Worm (Caenorhabditis elegans) whole organism, L4 larva: ENCODE results near the gene scc-1.

Experiments used
- F44E2.7 ChIP-seq: fragments of 200-800 bp; sonication (Bioruptor generic); IDR thresholded peaks from 2 replicates; pipeline ENCODE4 v2.1.2; 2022; ENCODE audit warnings: missing genetic modification characterization, missing compliant biosample characterization
- T20F7.1 ChIP-seq: fragments of 200-800 bp; sonication (Bioruptor generic); optimal IDR thresholded peaks from 2 replicates; lab custom pipeline; 2018; ENCODE audit warnings: mild to moderate bottlenecking, missing genetic modification characterization, missing compliant biosample characterization
- T26A8.4 ChIP-seq: fragments of 200-800 bp; sonication (Bioruptor generic); IDR thresholded peaks from 2 replicates; pipeline ENCODE4 v1.3.6; 2022; ENCODE audit warnings: missing genetic modification characterization, missing compliant biosample characterization
- Y75B8A.6 ChIP-seq: fragments of 200-800 bp; sonication (Bioruptor generic); IDR thresholded peaks from 2 replicates; pipeline ENCODE4 v1.3.6; 2022; ENCODE audit warnings: missing genetic modification reagents, missing genetic modification characterization, missing compliant biosample characterization
- aly-2 ChIP-seq: sonication (generic microtip); optimal IDR thresholded peaks from 2 replicates; lab custom pipeline; 2018; ENCODE audit warnings: missing biosample characterization, missing genetic modification characterization
- ceh-44 ChIP-seq: fragments of 200-800 bp; sonication (Bioruptor generic); IDR thresholded peaks from 2 replicates; pipeline ENCODE4 v1.3.6; 2022; ENCODE audit warnings: missing genetic modification reagents, missing genetic modification characterization, missing compliant biosample characterization
- cey-2 ChIP-seq: sonication (generic microtip); optimal IDR thresholded peaks from 3 replicates; lab custom pipeline; 2017; ENCODE audit warnings: missing genetic modification characterization, mild to moderate bottlenecking, missing compliant biosample characterization, antibody characterized with exemption, borderline replicate concordance; ENCODE audit not compliant: insufficient read depth
- daf-19 ChIP-seq: fragments of 200-800 bp; sonication (Bioruptor generic); conservative IDR thresholded peaks from 2 replicates; pipeline ENCODE4 v1.3.6; 2022; ENCODE audit warnings: missing genetic modification characterization, missing compliant biosample characterization
- dmd-6 ChIP-seq: fragments of 200-800 bp; sonication (Bioruptor generic); IDR thresholded peaks from 2 replicates; pipeline ENCODE4 v1.3.6; 2022; ENCODE audit warnings: missing genetic modification reagents, missing genetic modification characterization, missing compliant biosample characterization
- dmd-8 ChIP-seq: fragments of 200-800 bp; sonication (Bioruptor generic); IDR thresholded peaks from 2 replicates; pipeline ENCODE4 v1.3.6; 2022; ENCODE audit warnings: missing genetic modification characterization, missing compliant biosample characterization
- duxl-1 ChIP-seq: sonication (generic microtip); optimal IDR thresholded peaks from 2 replicates; lab custom pipeline; 2016; ENCODE audit warnings: mild to moderate bottlenecking, missing genetic modification characterization, moderate library complexity, missing compliant biosample characterization; ENCODE audit not compliant: poor library complexity
- fkh-10 ChIP-seq: fragments of 150-350 bp; optimal IDR thresholded peaks from 2 replicates; lab custom pipeline; 2014; ENCODE audit warnings: missing biosample characterization, missing genetic modification reagents, missing genetic modification characterization
- gei-8 ChIP-seq: fragments of 200-800 bp; sonication (Bioruptor generic); optimal IDR thresholded peaks from 2 replicates; lab custom pipeline; 2018; ENCODE audit warnings: mild to moderate bottlenecking, missing genetic modification characterization, missing compliant biosample characterization
- hif-1 ChIP-seq, 2 experiments: sonication (generic microtip); optimal IDR thresholded peaks; 2 replicates each; lab custom pipeline; 2016 to 2017; ENCODE audit warnings: missing compliant biosample characterization in 2 of 2, missing genetic modification characterization in 2 of 2, missing genetic modification reagents in 2 of 2, missing genotype in 2 of 2, mild to moderate bottlenecking in 1 of 2
- hlh-30 ChIP-seq: sonication (generic microtip); optimal IDR thresholded peaks from 2 replicates; lab custom pipeline; 2017; ENCODE audit warnings: antibody characterized with exemption, mild to moderate bottlenecking, missing genetic modification characterization, missing compliant biosample characterization; ENCODE audit not compliant: insufficient read depth
- lin-1 ChIP-seq: fragments of 200-800 bp; sonication (Bioruptor generic); IDR thresholded peaks from 2 replicates; pipeline ENCODE4 v1.3.6; 2022; ENCODE audit warnings: missing genetic modification reagents, missing genetic modification characterization, missing compliant biosample characterization
- lin-13 ChIP-seq: fragments of 150-350 bp; optimal IDR thresholded peaks from 2 replicates; lab custom pipeline; 2014; ENCODE audit warnings: missing biosample characterization, missing genetic modification reagents, missing genetic modification characterization
- lin-15B ChIP-seq: fragments of 150-350 bp; sonication (generic microtip); optimal IDR thresholded peaks from 3 replicates; lab custom pipeline; 2014; ENCODE audit warnings: missing biosample characterization, missing genetic modification characterization
- lin-38 ChIP-seq: fragments of 200-800 bp; sonication (Bioruptor generic); IDR thresholded peaks from 2 replicates; pipeline ENCODE4 v1.3.6; 2022; ENCODE audit warnings: missing genetic modification reagents, missing genetic modification characterization, missing compliant biosample characterization
- lin-39 ChIP-seq: fragments of 150-350 bp; optimal IDR thresholded peaks from 2 replicates; lab custom pipeline; 2014; ENCODE audit warnings: missing biosample characterization, missing genetic modification reagents, missing genetic modification characterization
- lsy-2 ChIP-seq, 2 experiments: fragments of 150-350 bp in 1 of 2; sonication (generic microtip) in 1 of 2; optimal IDR thresholded peaks; 2 replicates each; lab custom pipeline; 2014 to 2017; ENCODE audit warnings: missing biosample characterization in 2 of 2, missing genetic modification characterization in 2 of 2
- mep-1 ChIP-seq: fragments of 150-350 bp; sonication (generic microtip); optimal IDR thresholded peaks from 3 replicates; lab custom pipeline; 2014; ENCODE audit warnings: missing biosample characterization, missing genetic modification characterization
- mxl-2 ChIP-seq: fragments of 200-800 bp; sonication (Bioruptor generic); conservative IDR thresholded peaks from 2 replicates; pipeline ENCODE4 v1.3.6; 2022; ENCODE audit warnings: missing genetic modification reagents, missing genetic modification characterization, missing compliant biosample characterization
- nhr-10 ChIP-seq: fragments of 150-350 bp; optimal IDR thresholded peaks from 2 replicates; lab custom pipeline; 2014; ENCODE audit warnings: missing biosample characterization, missing genetic modification characterization
- nhr-102 ChIP-seq: sonication (generic microtip); optimal IDR thresholded peaks from 2 replicates; lab custom pipeline; 2016; ENCODE audit warnings: mild to moderate bottlenecking, missing genetic modification characterization, moderate library complexity, missing compliant biosample characterization
- nhr-111 ChIP-seq: fragments of 200-800 bp; sonication (Bioruptor generic); optimal IDR thresholded peaks from 2 replicates; lab custom pipeline; 2018; ENCODE audit warnings: mild to moderate bottlenecking, missing genetic modification characterization, missing compliant biosample characterization
- nhr-42 ChIP-seq: fragments of 200-800 bp; sonication (Bioruptor generic); IDR thresholded peaks from 2 replicates; pipeline ENCODE4 v1.3.6; 2022; ENCODE audit warnings: missing genetic modification characterization, missing compliant biosample characterization
- nhr-76 ChIP-seq: fragments of 150-350 bp; optimal IDR thresholded peaks from 2 replicates; lab custom pipeline; 2014; ENCODE audit warnings: missing biosample characterization, missing genetic modification characterization
- nhr-77 ChIP-seq: fragments of 150-350 bp; optimal IDR thresholded peaks from 2 replicates; lab custom pipeline; 2014; ENCODE audit warnings: missing biosample characterization, missing genetic modification characterization
- saeg-2 ChIP-seq: fragments of 200-800 bp; sonication (Bioruptor generic); IDR thresholded peaks from 2 replicates; pipeline ENCODE4 v1.3.6; 2022; ENCODE audit warnings: missing genetic modification reagents, missing genetic modification characterization, missing compliant biosample characterization
- sdz-12 ChIP-seq: fragments of 200-800 bp; sonication (Bioruptor generic); optimal IDR thresholded peaks from 2 replicates; lab custom pipeline; 2018; ENCODE audit warnings: mild to moderate bottlenecking, missing genetic modification characterization, missing compliant biosample characterization
- set-16 ChIP-seq: fragments of 200-800 bp; sonication (Bioruptor generic); IDR thresholded peaks from 2 replicates; pipeline ENCODE4 v1.3.6; 2022; ENCODE audit warnings: missing genetic modification reagents, missing genetic modification characterization, missing compliant biosample characterization
- skn-1 ChIP-seq: fragments of 150-350 bp; optimal IDR thresholded peaks from 2 replicates; lab custom pipeline; 2014; ENCODE audit warnings: missing biosample characterization, missing genetic modification characterization
- snpc-4 ChIP-seq: fragments of 150-350 bp; optimal IDR thresholded peaks from 2 replicates; lab custom pipeline; 2014; ENCODE audit warnings: missing biosample characterization, missing genetic modification characterization
- spr-1 ChIP-seq: sonication (generic microtip); optimal IDR thresholded peaks from 2 replicates; lab custom pipeline; 2016; ENCODE audit warnings: mild to moderate bottlenecking, missing genetic modification characterization, missing compliant biosample characterization
- tag-97 ChIP-seq: fragments of 200-800 bp; sonication (Bioruptor generic); IDR thresholded peaks from 2 replicates; pipeline ENCODE4 v1.3.6; 2022; ENCODE audit warnings: missing genetic modification characterization, missing compliant biosample characterization
- unc-39 ChIP-seq: sonication (generic microtip); optimal IDR thresholded peaks from 2 replicates; lab custom pipeline; 2017; ENCODE audit warnings: missing biosample characterization, missing genetic modification characterization
- zip-2 ChIP-seq: fragments of 150-350 bp; optimal IDR thresholded peaks from 2 replicates; lab custom pipeline; 2014; ENCODE audit warnings: missing biosample characterization, missing genetic modification characterization
- ztf-11 ChIP-seq: fragments of 150-350 bp; optimal IDR thresholded peaks from 2 replicates; lab custom pipeline; 2014; ENCODE audit warnings: missing biosample characterization, missing genetic modification characterization
- ztf-7 ChIP-seq: fragments of 150-350 bp; optimal IDR thresholded peaks from 2 replicates; lab custom pipeline; 2014; ENCODE audit warnings: missing biosample characterization, missing genetic modification characterization

Gene scc-1

ce11 chrII:4672584-4673110, 25.9 kb upstream of the scc-1 start, which contains the start of the genes clec-140 and hmg-11 (continued):
- TF ChIP-seq hlh-30 (tag; lab: Kevin White, UChicago) = peak; percentile 91
- TF ChIP-seq duxl-1 (tag; lab: Kevin White, UChicago) = no peak
- TF ChIP-seq lin-39 = no peak
- no peak for TF ChIP-seq gei-8 (GFP tag; lab: Kevin White, UChicago)
- TF ChIP-seq lin-13 (GFP tag; lab: Kevin White, UChicago) = no peak
- TF ChIP-seq ztf-11 (tag; lab: Kevin White, UChicago) = no peak
- no peak for TF ChIP-seq daf-19 (GFP tag; lab: Robert Waterston, UW)
- TF ChIP-seq cey-2 = no peak
- TF ChIP-seq skn-1 (tag; lab: Kevin White, UChicago) = no peak
- TF ChIP-seq nhr-77 (tag; lab: Kevin White, UChicago) = peak; percentile 67
- no peak for TF ChIP-seq tag-97 (GFP tag; lab: Robert Waterston, UW)
- no peak for TF ChIP-seq lsy-2 (tag; optimal IDR thresholded peaks at IDR 0.05; lab: Kevin White, UChicago)
- no peak for TF ChIP-seq sdz-12 (GFP tag; lab: Kevin White, UChicago)
- TF ChIP-seq ztf-7 (tag; lab: Kevin White, UChicago) = no peak
- TF ChIP-seq nhr-10 (tag; lab: Kevin White, UChicago) = no peak
- no peak for TF ChIP-seq nhr-42
- no peak for TF ChIP-seq aly-2
- TF ChIP-seq spr-1 (tag; lab: Kevin White, UChicago) = no peak
- TF ChIP-seq dmd-8 (GFP tag; lab: Robert Waterston, UW) = no peak
- TF ChIP-seq snpc-4 (tag; lab: Kevin White, UChicago) = no peak
- TF ChIP-seq T26A8.4 (GFP tag; lab: Robert Waterston, UW) = no peak
- TF ChIP-seq dmd-6 (GFP tag; lab: Robert Waterston, UW) = peak; percentile 44
- peak; percentile 2 for TF ChIP-seq fkh-10 (GFP tag; lab: Kevin White, UChicago)
- TF ChIP-seq Y75B8A.6 (GFP tag; lab: Robert Waterston, UW) = no peak
- TF ChIP-seq saeg-2 (GFP tag; lab: Robert Waterston, UW) = no peak
- TF ChIP-seq zip-2 (tag; lab: Kevin White, UChicago) = no peak
- TF ChIP-seq hif-1 (tag; optimal IDR thresholded peaks at IDR 0.05; lab: Kevin White, UChicago) = no peak

- TF ChIP-seq set-16 (GFP tag; lab: Robert Waterston, UW) (peak; percentile 72), lsy-2 (tag; optimal IDR thresholded peaks at IDR 0.05; lab: Kevin White, UChicago) (no peak), mxl-2 (GFP tag; lab: Robert Waterston, UW) (0 out of 2 replicates have a peak, but pooled peaks have one; percentile 2)
Measured at ce11 chrII:4673242-4673641, 25.3 kb upstream of the scc-1 start.

ce11 chrII:4673670-4674069, 24.9 kb upstream of the scc-1 start:
- TF ChIP-seq gei-8 (GFP tag; lab: Kevin White, UChicago) (no peak), ceh-44 (GFP tag; lab: Robert Waterston, UW) (no peak), lin-13 (GFP tag; lab: Kevin White, UChicago) (no peak), lin-15B (no peak), set-16 (GFP tag; lab: Robert Waterston, UW) (no peak), ztf-7 (tag; lab: Kevin White, UChicago) (no peak), lin-1 (no peak), F44E2.7 (GFP tag; lab: Robert Waterston, UW) (no peak), hif-1 (tag; optimal IDR thresholded peaks at IDR 0.05; lab: Kevin White, UChicago) (no peak), nhr-76 (tag; lab: Kevin White, UChicago) (no peak), nhr-102 (tag; lab: Kevin White, UChicago) (no peak), dmd-8 (GFP tag; lab: Robert Waterston, UW) (no peak), nhr-111 (no peak), lin-38 (GFP tag; lab: Robert Waterston, UW) (no peak), T20F7.1 (GFP tag; lab: Kevin White, UChicago) (no peak), unc-39 (tag; lab: Kevin White, UChicago) (no peak), mep-1 (no peak)
- TF ChIP-seq, all 104 proteins: peak for 0
